Worm (Caenorhabditis elegans) whole organism, L1 larva: ENCODE measurements around the gene unc-80.

Source experiments
- C04F5.9 ChIP-seq: sonication (generic microtip); optimal IDR thresholded peaks from 2 replicates; lab custom pipeline; 2016; ENCODE audit warnings: missing genetic modification characterization, missing compliant biosample characterization
- C16A3.4 ChIP-seq: fragments of 150-350 bp; optimal IDR thresholded peaks from 2 replicates; lab custom pipeline; 2014; ENCODE audit warnings: missing biosample characterization, missing genetic modification characterization
- Y116A8C.19 ChIP-seq: sonication (generic microtip); optimal IDR thresholded peaks from 2 replicates; lab custom pipeline; 2016; ENCODE audit warnings: missing compliant biosample characterization, missing genetic modification characterization, borderline replicate concordance
- alr-1 ChIP-seq: fragments of 200-800 bp; sonication (Bioruptor generic); optimal IDR thresholded peaks from 2 replicates; lab custom pipeline; 2018; ENCODE audit warnings: borderline replicate concordance, mild to moderate bottlenecking, missing genetic modification characterization, missing compliant biosample characterization
- blmp-1 ChIP-seq: fragments of 150-350 bp; optimal IDR thresholded peaks from 2 replicates; lab custom pipeline; 2014; ENCODE audit warnings: missing biosample characterization, missing genetic modification characterization
- ceh-63 ChIP-seq: fragments of 200-800 bp; sonication (Bioruptor generic); optimal IDR thresholded peaks from 2 replicates; lab custom pipeline; 2018; ENCODE audit warnings: mild to moderate bottlenecking, missing genetic modification characterization, missing compliant biosample characterization
- ceh-88 ChIP-seq: fragments of 200-800 bp; sonication (Bioruptor generic); IDR thresholded peaks from 2 replicates; pipeline ENCODE4 v1.3.6; 2022; ENCODE audit warnings: missing genetic modification characterization, missing compliant biosample characterization
- ces-1 ChIP-seq: fragments of 150-350 bp; optimal IDR thresholded peaks from 2 replicates; lab custom pipeline; 2014; ENCODE audit warnings: missing biosample characterization, missing genetic modification reagents, missing genetic modification characterization
- dpl-1 ChIP-seq, 3 experiments: fragments of 150-350 bp in 2 of 3; sonication (generic microtip) in 1 of 3; optimal IDR thresholded peaks; 2 replicates each; lab custom pipeline; 2014 to 2017; ENCODE audit warnings: missing biosample characterization in 3 of 3, missing genetic modification characterization in 3 of 3, missing genetic modification reagents in 3 of 3
- efl-1 ChIP-seq, 4 experiments: fragments of 150-350 bp; optimal IDR thresholded peaks in 3 of 4; peaks in 1 of 4; 1 replicate in 1 of 4; 2 replicates in 3 of 4; lab custom pipeline; 2014; ENCODE audit warnings: missing biosample characterization in 2 of 4, missing genetic modification characterization in 2 of 4, missing genetic modification reagents in 2 of 4
- elt-3 ChIP-seq, 6 experiments: fragments of 150-350 bp in 1 of 6; sonication (generic microtip); optimal IDR thresholded peaks; 2 replicates each; lab custom pipeline; 2017 to 2018; ENCODE audit warnings: missing biosample characterization in 6 of 6, missing genetic modification characterization in 6 of 6, inconsistent platforms in 1 of 6
- fkh-10 ChIP-seq: sonication (generic microtip); optimal IDR thresholded peaks from 2 replicates; lab custom pipeline; 2017; ENCODE audit warnings: missing biosample characterization, missing genetic modification reagents, missing genetic modification characterization
- fkh-8 ChIP-seq: sonication (generic microtip); optimal IDR thresholded peaks from 2 replicates; lab custom pipeline; 2016; ENCODE audit warnings: mild to moderate bottlenecking, missing genetic modification characterization, missing compliant biosample characterization
- fos-1 ChIP-seq: fragments of 150-350 bp; optimal IDR thresholded peaks from 2 replicates; lab custom pipeline; 2014; ENCODE audit warnings: missing biosample characterization, missing genetic modification characterization
- grh-1 ChIP-seq: fragments of 200-800 bp; sonication (Bioruptor generic); IDR thresholded peaks from 2 replicates; pipeline ENCODE4 v1.3.6; 2022; ENCODE audit warnings: missing genetic modification reagents, missing genetic modification characterization, missing compliant biosample characterization
- hlh-4 ChIP-seq: sonication (generic microtip); optimal IDR thresholded peaks from 2 replicates; lab custom pipeline; 2016; ENCODE audit warnings: mild to moderate bottlenecking, missing genetic modification characterization, missing compliant biosample characterization
- hpl-2 ChIP-seq: fragments of 150-350 bp; optimal IDR thresholded peaks from 2 replicates; lab custom pipeline; 2014; ENCODE audit warnings: missing biosample characterization, missing genetic modification reagents, missing genetic modification characterization
- isw-1 ChIP-seq: fragments of 200-800 bp; sonication (Bioruptor generic); IDR thresholded peaks from 2 replicates; pipeline ENCODE4 v1.3.6; 2022; ENCODE audit warnings: missing genetic modification characterization, missing compliant biosample characterization
- lin-14 ChIP-seq: fragments of 200-800 bp; sonication (Bioruptor generic); optimal IDR thresholded peaks from 2 replicates; lab custom pipeline; 2018; ENCODE audit warnings: mild to moderate bottlenecking, missing genetic modification characterization, moderate library complexity, missing compliant biosample characterization
- lin-15B ChIP-seq: fragments of 150-350 bp; sonication (generic microtip); optimal IDR thresholded peaks from 3 replicates; lab custom pipeline; 2014; ENCODE audit warnings: missing biosample characterization, missing genetic modification characterization
- lin-35 ChIP-seq, 2 experiments: fragments of 150-350 bp; optimal IDR thresholded peaks; 2 replicates each; lab custom pipeline; 2014; ENCODE audit warnings: missing biosample characterization in 2 of 2, missing genetic modification characterization in 2 of 2, missing genetic modification reagents in 2 of 2
- lin-39 ChIP-seq: fragments of 150-350 bp; optimal IDR thresholded peaks from 2 replicates; lab custom pipeline; 2014; ENCODE audit warnings: missing biosample characterization, missing genetic modification reagents, missing genetic modification characterization
- lir-3 ChIP-seq: sonication (generic microtip); optimal IDR thresholded peaks from 2 replicates; lab custom pipeline; 2016; ENCODE audit warnings: mild to moderate bottlenecking, missing genetic modification characterization, moderate library complexity, missing compliant biosample characterization; ENCODE audit not compliant: poor library complexity
- lsy-2 ChIP-seq, 2 experiments: fragments of 150-350 bp; optimal IDR thresholded peaks; 2 replicates each; lab custom pipeline; 2014; ENCODE audit warnings: missing biosample characterization in 2 of 2, missing genetic modification characterization in 2 of 2
- mef-2 ChIP-seq: fragments of 150-350 bp; optimal IDR thresholded peaks from 2 replicates; lab custom pipeline; 2014; ENCODE audit warnings: missing biosample characterization, missing genetic modification characterization
- mep-1 ChIP-seq: fragments of 150-350 bp; optimal IDR thresholded peaks from 2 replicates; lab custom pipeline; 2014; ENCODE audit warnings: missing biosample characterization, missing genetic modification characterization
- nhr-28 ChIP-seq: fragments of 150-350 bp; optimal IDR thresholded peaks from 2 replicates; lab custom pipeline; 2014; ENCODE audit warnings: missing biosample characterization, missing genetic modification characterization
- nhr-71 ChIP-seq: sonication (generic microtip); optimal IDR thresholded peaks from 2 replicates; lab custom pipeline; 2016; ENCODE audit warnings: mild to moderate bottlenecking, missing genetic modification characterization, moderate library complexity, missing compliant biosample characterization
- nhr-76 ChIP-seq: sonication (generic microtip); optimal IDR thresholded peaks from 2 replicates; lab custom pipeline; 2017; ENCODE audit warnings: missing biosample characterization, missing genetic modification characterization
- nhr-77 ChIP-seq: fragments of 150-350 bp; optimal IDR thresholded peaks from 2 replicates; lab custom pipeline; 2014; ENCODE audit warnings: missing biosample characterization, missing genetic modification characterization
- nhr-84 ChIP-seq: sonication (generic microtip); optimal IDR thresholded peaks from 2 replicates; lab custom pipeline; 2017; ENCODE audit warnings: missing biosample characterization, missing genetic modification characterization
- nhr-85 ChIP-seq: sonication (generic microtip); peaks from one replicate; lab custom pipeline; 2016; ENCODE audit warnings: missing genetic modification characterization, inconsistent platforms, missing compliant biosample characterization
- pag-3 ChIP-seq: sonication (generic microtip); optimal IDR thresholded peaks from 2 replicates; lab custom pipeline; 2017; ENCODE audit warnings: missing genetic modification characterization, mild to moderate bottlenecking, missing compliant biosample characterization, antibody characterized with exemption, borderline replicate concordance; ENCODE audit not compliant: insufficient read depth
- rnt-1 ChIP-seq: sonication (generic microtip); optimal IDR thresholded peaks from 2 replicates; lab custom pipeline; 2016; ENCODE audit warnings: mild to moderate bottlenecking, missing genetic modification characterization, moderate library complexity, missing compliant biosample characterization
- skn-1 ChIP-seq: fragments of 150-350 bp; optimal IDR thresholded peaks from 2 replicates; lab custom pipeline; 2014; ENCODE audit warnings: missing biosample characterization, missing genetic modification characterization
- snpc-4 ChIP-seq: fragments of 150-350 bp; optimal IDR thresholded peaks from 2 replicates; lab custom pipeline; 2014; ENCODE audit warnings: missing biosample characterization, missing genetic modification characterization
- sptf-1 ChIP-seq: fragments of 150-350 bp; optimal IDR thresholded peaks from 2 replicates; lab custom pipeline; 2014; ENCODE audit warnings: missing biosample characterization, missing genetic modification characterization
- swsn-7 ChIP-seq: sonication (generic microtip); optimal IDR thresholded peaks from 2 replicates; lab custom pipeline; 2016; ENCODE audit warnings: missing genetic modification characterization, missing compliant biosample characterization
- tbx-2 ChIP-seq: sonication (generic microtip); optimal IDR thresholded peaks from 2 replicates; lab custom pipeline; 2016; ENCODE audit warnings: missing genetic modification characterization, missing compliant biosample characterization
- tlp-1 ChIP-seq: fragments of 150-350 bp; optimal IDR thresholded peaks from 2 replicates; lab custom pipeline; 2014; ENCODE audit warnings: missing biosample characterization, missing genetic modification characterization
- unc-130 ChIP-seq: fragments of 150-350 bp; optimal IDR thresholded peaks from 2 replicates; lab custom pipeline; 2017; ENCODE audit warnings: missing biosample characterization, missing genetic modification characterization, inconsistent platforms
- unc-30 ChIP-seq: sonication (generic microtip); optimal IDR thresholded peaks from 2 replicates; lab custom pipeline; 2017; ENCODE audit warnings: missing biosample characterization, missing genetic modification characterization
- unc-86 ChIP-seq: sonication (generic microtip); optimal IDR thresholded peaks from 2 replicates; lab custom pipeline; 2016; ENCODE audit warnings: missing genetic modification characterization, missing compliant biosample characterization
- vab-15 ChIP-seq: sonication (generic microtip); optimal IDR thresholded peaks from 2 replicates; lab custom pipeline; 2017; ENCODE audit warnings: missing genotype, mild to moderate bottlenecking, missing genetic modification characterization, missing compliant biosample characterization
- xbp-1 ChIP-seq: sonication (generic microtip); optimal IDR thresholded peaks from 2 replicates; lab custom pipeline; 2016; ENCODE audit warnings: missing genetic modification characterization, missing compliant biosample characterization
- zip-4 ChIP-seq: fragments of 200-800 bp; sonication (Bioruptor generic); optimal IDR thresholded peaks from 2 replicates; lab custom pipeline; 2018; ENCODE audit warnings: mild to moderate bottlenecking, missing genetic modification characterization, moderate library complexity, missing compliant biosample characterization
- ztf-4 ChIP-seq: fragments of 150-350 bp; optimal IDR thresholded peaks from 2 replicates; lab custom pipeline; 2014; ENCODE audit warnings: missing biosample characterization, missing genetic modification characterization

The unc-80 gene

DNA sequence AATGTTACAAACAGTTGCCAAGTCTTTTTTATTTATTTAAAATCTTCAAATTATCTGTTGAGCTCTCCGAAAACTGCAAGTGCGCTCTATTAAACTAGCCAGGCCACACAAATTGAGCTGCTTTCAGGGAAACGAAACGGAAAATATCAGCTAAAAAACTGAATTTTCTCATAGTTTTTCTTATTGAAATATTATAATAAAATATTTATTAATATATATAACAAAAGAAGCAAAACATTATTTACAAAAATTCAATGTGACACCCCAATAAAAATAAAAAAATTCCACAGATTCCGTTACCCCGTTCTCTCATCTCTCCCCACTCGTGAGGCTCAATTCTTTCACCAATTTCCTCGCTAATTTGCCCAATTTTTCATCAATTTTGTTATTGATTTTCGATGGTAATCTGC, 46.8 kb upstream of the unc-80 start (continued):
- no peak for TF ChIP-seq nhr-84
- no peak for TF ChIP-seq C04F5.9 (tag; lab: Kevin White, UChicago)
- peak; percentile 40 for TF ChIP-seq fkh-8 (tag; lab: Kevin White, UChicago)
- peak; percentile 33 for TF ChIP-seq xbp-1 (tag; lab: Kevin White, UChicago)
- no peak for TF ChIP-seq hpl-2 (GFP tag; lab: Kevin White, UChicago)
- TF ChIP-seq lir-3 (tag; lab: Kevin White, UChicago): peak; percentile 37
- TF ChIP-seq elt-3 (tag; optimal IDR thresholded peaks at IDR 0.05; lab: Kevin White, UChicago): no peak
- TF ChIP-seq mef-2 (tag; lab: Kevin White, UChicago): no peak
- TF ChIP-seq isw-1 (GFP tag; lab: Robert Waterston, UW): peak; percentile 46; the same call in 1 of the 2 replicates
- peak; percentile 34; the same call in 1 of the 2 replicates for TF ChIP-seq ceh-88 (GFP tag; lab: Robert Waterston, UW)
- peak; percentile 2 for TF ChIP-seq swsn-7 (tag; lab: Kevin White, UChicago)
- no peak for TF ChIP-seq Y116A8C.19
- TF ChIP-seq ces-1 (GFP tag; lab: Kevin White, UChicago): no peak
- TF ChIP-seq tlp-1 (tag; lab: Kevin White, UChicago): no peak
- TF ChIP-seq nhr-28 (tag; lab: Kevin White, UChicago): no peak
- TF ChIP-seq alr-1 (tag; lab: Kevin White, UChicago): no peak
- TF ChIP-seq unc-30: no peak
- peak; percentile 34 for TF ChIP-seq tbx-2 (tag; lab: Kevin White, UChicago)
- TF ChIP-seq efl-1 (optimal IDR thresholded peaks at IDR 0.05; lab: Kevin White, UChicago): peak in 1 of 2 experiments; percentile 8
- peak in 1 of 2 experiments; percentile 6 for TF ChIP-seq efl-1 (GFP tag; optimal IDR thresholded peaks at IDR 0.05 in 1 of 2; lab: Kevin White, UChicago)
- no peak for TF ChIP-seq vab-15 (tag; lab: Kevin White, UChicago)
- TF ChIP-seq lsy-2 (tag; optimal IDR thresholded peaks at IDR 0.05; lab: Kevin White, UChicago): peak in 1 of 2 experiments; percentile 53
- TF ChIP-seq sptf-1: no peak
- TF ChIP-seq ceh-63 (GFP tag; lab: Kevin White, UChicago): no peak
- no peak for TF ChIP-seq snpc-4
- peak; percentile 22 for TF ChIP-seq C16A3.4 (tag; lab: Kevin White, UChicago)
- no peak for TF ChIP-seq pag-3 (tag; lab: Kevin White, UChicago)
- TF ChIP-seq unc-130: no peak
- TF ChIP-seq, all 84 proteins: peak for 23

DNA sequence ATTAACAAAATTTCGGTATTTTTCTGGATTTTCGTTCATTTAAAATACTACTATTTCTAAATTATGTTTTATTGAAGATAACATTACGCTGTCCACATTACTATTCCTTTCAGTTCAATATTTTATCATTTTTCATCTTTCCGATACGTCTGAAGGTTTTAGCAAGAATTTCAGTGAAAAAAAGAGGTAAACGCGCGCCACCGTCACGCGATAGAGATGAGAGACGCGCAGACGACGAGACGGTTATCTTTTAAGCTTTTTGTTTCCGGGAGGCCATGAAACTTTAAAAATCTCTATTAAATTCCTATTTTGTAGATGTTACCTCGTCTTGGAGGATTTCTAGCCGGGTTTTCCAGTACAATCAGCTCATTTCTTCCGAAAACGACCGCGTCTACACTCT, 41.6 kb upstream of the unc-80 start, which contains the start of gene mrps-12:
Gene mrps-12, plus strand, starts transcription at position 316 of the 400 bp plus-strand sequence.
- TF ChIP-seq efl-1 (optimal IDR thresholded peaks at IDR 0.05; lab: Kevin White, UChicago) (peak; percentile 12 to 37), efl-1 (GFP tag; optimal IDR thresholded peaks at IDR 0.05 in 1 of 2; lab: Kevin White, UChicago) (peak in 1 of 2 experiments; percentile 29), grh-1 (no peak), lsy-2 (tag; optimal IDR thresholded peaks at IDR 0.05; lab: Kevin White, UChicago) (peak; percentile 7 to 61), hpl-2 (GFP tag; lab: Kevin White, UChicago) (no peak), alr-1 (tag; lab: Kevin White, UChicago) (no peak), fos-1 (tag; lab: Kevin White, UChicago) (no peak), pag-3 (tag; lab: Kevin White, UChicago) (no peak), vab-15 (tag; lab: Kevin White, UChicago) (no peak), lin-39 (tag; lab: Kevin White, UChicago) (no peak), nhr-28 (tag; lab: Kevin White, UChicago) (no peak), skn-1 (tag; lab: Kevin White, UChicago) (no peak), nhr-85 (tag; lab: Kevin White, UChicago) (no peak), unc-86 (tag; lab: Kevin White, UChicago) (no peak), rnt-1 (tag; lab: Kevin White, UChicago) (peak; percentile 9), lin-35 (GFP tag; optimal IDR thresholded peaks at IDR 0.05; lab: Kevin White, UChicago) (peak; percentile 17 to 42), blmp-1 (tag; lab: Kevin White, UChicago) (no peak), lin-15B (tag; lab: Kevin White, UChicago) (peak; percentile 14), mep-1 (tag; lab: Kevin White, UChicago) (no peak), nhr-71 (tag; lab: Kevin White, UChicago) (peak; percentile 35), C16A3.4 (tag; lab: Kevin White, UChicago) (no peak), fkh-10 (GFP tag; lab: Kevin White, UChicago) (no peak), hlh-4 (tag; lab: Kevin White, UChicago) (no peak), nhr-77 (tag; lab: Kevin White, UChicago) (no peak), zip-4 (GFP tag; lab: Kevin White, UChicago) (no peak), ztf-4 (no peak), lin-14 (GFP tag; lab: Kevin White, UChicago) (no peak), nhr-76 (tag; lab: Kevin White, UChicago) (no peak), dpl-1 (GFP tag; optimal IDR thresholded peaks at IDR 0.05; lab: Kevin White, UChicago) (peak in 1 of 3 experiments; percentile 15)
